Worm (Caenorhabditis elegans) whole organism, early embryonic: ENCODE measurements around the gene F11A5.5.

Experiments used
- B0310.2 ChIP-seq: sonication (generic microtip); optimal IDR thresholded peaks from 2 replicates; lab custom pipeline; 2016; ENCODE audit warnings: mild to moderate bottlenecking, missing genetic modification characterization, missing compliant biosample characterization
- F13C5.2 ChIP-seq: sonication (generic microtip); optimal IDR thresholded peaks from 2 replicates; lab custom pipeline; 2017; ENCODE audit warnings: mild to moderate bottlenecking, missing genetic modification characterization, inconsistent platforms, missing compliant biosample characterization
- aly-1 ChIP-seq: sonication (generic microtip); optimal IDR thresholded peaks from 2 replicates; lab custom pipeline; 2016; ENCODE audit warnings: missing genetic modification characterization, missing compliant biosample characterization
- ama-1 ChIP-seq: fragments of 150-350 bp; optimal IDR thresholded peaks from 2 replicates; lab custom pipeline; 2014
- ceh-13 ChIP-seq: fragments of 200-800 bp; sonication (Bioruptor generic); optimal IDR thresholded peaks from 2 replicates; lab custom pipeline; 2018; ENCODE audit warnings: mild to moderate bottlenecking, missing genetic modification characterization, missing compliant biosample characterization
- ceh-36 ChIP-seq: sonication (generic microtip); optimal IDR thresholded peaks from 2 replicates; lab custom pipeline; 2016; ENCODE audit warnings: missing genetic modification characterization, inconsistent platforms, missing compliant biosample characterization
- ets-7 ChIP-seq: sonication (generic microtip); optimal IDR thresholded peaks from 2 replicates; lab custom pipeline; 2016; ENCODE audit warnings: missing genotype, missing genetic modification characterization, missing compliant biosample characterization
- flt-1 ChIP-seq: fragments of 200-800 bp; sonication (Bioruptor generic); IDR thresholded peaks from 2 replicates; pipeline ENCODE4 v1.3.6; 2022; ENCODE audit warnings: missing genetic modification characterization, missing compliant biosample characterization
- hmbx-1 ChIP-seq: sonication (generic microtip); optimal IDR thresholded peaks from 2 replicates; lab custom pipeline; 2016; ENCODE audit warnings: mild to moderate bottlenecking, missing genetic modification characterization, missing compliant biosample characterization
- hmg-4 ChIP-seq: fragments of 200-800 bp; sonication (Bioruptor generic); optimal IDR thresholded peaks from 2 replicates; lab custom pipeline; 2018; ENCODE audit warnings: mild to moderate bottlenecking, missing genetic modification characterization, missing compliant biosample characterization
- hnd-1 ChIP-seq: sonication (generic microtip); optimal IDR thresholded peaks from 2 replicates; lab custom pipeline; 2016; ENCODE audit warnings: missing genetic modification characterization, missing compliant biosample characterization
- pes-1 ChIP-seq: fragments of 200-800 bp; sonication (Bioruptor generic); IDR thresholded peaks from 2 replicates; pipeline ENCODE4 v1.3.6; 2022; ENCODE audit warnings: missing genetic modification reagents, missing genetic modification characterization, missing compliant biosample characterization
- scrt-1 ChIP-seq: fragments of 200-800 bp; sonication (Bioruptor generic); IDR thresholded peaks from 2 replicates; pipeline ENCODE4 v1.3.6; 2022; ENCODE audit warnings: missing genetic modification characterization, missing compliant biosample characterization
- sea-1 ChIP-seq: fragments of 200-800 bp; sonication (Bioruptor generic); conservative IDR thresholded peaks from 2 replicates; pipeline ENCODE4 v1.3.6; 2022; ENCODE audit warnings: missing genetic modification characterization, missing compliant biosample characterization
- tbx-11 ChIP-seq: fragments of 200-800 bp; sonication (Bioruptor generic); IDR thresholded peaks from 2 replicates; pipeline ENCODE4 v1.3.6; 2022; ENCODE audit warnings: missing genetic modification characterization, missing compliant biosample characterization
- tbx-37 ChIP-seq: fragments of 200-800 bp; sonication (Bioruptor generic); conservative IDR thresholded peaks from 2 replicates; pipeline ENCODE4 v1.3.6; 2022; ENCODE audit warnings: missing genetic modification reagents, missing genetic modification characterization, missing compliant biosample characterization
- tra-4 ChIP-seq: sonication (generic microtip); optimal IDR thresholded peaks from 2 replicates; lab custom pipeline; 2017; ENCODE audit warnings: missing genetic modification characterization, missing compliant biosample characterization

Gene F11A5.5

DNA sequence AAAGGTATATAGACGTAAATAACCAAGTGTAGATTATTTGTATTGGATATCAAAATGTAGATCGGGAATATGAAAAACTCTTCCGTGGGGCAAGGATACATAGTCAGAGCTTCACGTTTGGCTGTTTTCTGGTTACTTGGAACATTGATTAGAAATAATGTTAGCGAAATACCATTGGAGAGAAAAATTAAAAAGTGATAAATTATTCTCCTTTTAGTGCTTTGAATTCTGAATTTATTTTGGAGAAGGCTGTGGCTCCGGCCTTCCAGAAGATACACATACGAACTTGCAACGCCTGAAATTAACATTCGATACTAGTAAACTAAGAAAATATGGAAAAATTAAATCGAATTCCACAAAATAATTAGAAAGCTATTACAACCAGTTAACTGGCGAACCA is 37.5 kb downstream of the F11A5.5 start, which contains the start of gene srh-98:
Gene srh-98 (minus strand): TSS at position 101 of the 400 bp plus-strand sequence.
- no peak for TF ChIP-seq pes-1 (GFP tag; lab: Robert Waterston, UW)
- no peak for TF ChIP-seq tbx-11 (GFP tag; lab: Robert Waterston, UW)
- no peak for TF ChIP-seq scrt-1 (GFP tag; lab: Robert Waterston, UW)
- TF ChIP-seq flt-1, result no peak
- TF ChIP-seq hmg-4 (GFP tag; lab: Kevin White, UChicago), result no peak
- TF ChIP-seq sea-1, result no peak
- no peak for TF ChIP-seq B0310.2 (tag; lab: Kevin White, UChicago)

DNA sequence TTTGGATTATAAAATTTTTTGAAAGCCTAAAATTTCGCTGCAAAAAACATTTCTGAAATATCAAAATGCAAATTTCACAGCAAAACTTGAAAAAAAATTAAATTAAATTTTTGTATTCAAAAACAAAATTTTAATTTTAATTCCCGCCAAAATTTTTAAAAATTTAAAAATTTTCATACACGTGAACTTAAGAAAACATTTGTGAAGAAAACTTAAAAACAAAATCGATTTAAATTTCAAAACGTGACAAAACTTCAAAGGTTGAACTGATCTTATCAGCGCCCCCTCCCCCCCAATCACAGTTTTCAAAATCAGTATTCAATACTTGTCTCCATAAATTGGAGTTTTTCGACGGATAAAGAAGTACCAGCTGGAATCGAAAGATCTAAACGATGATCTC is 39.1 kb downstream of the F11A5.5 start, which contains the start of gene F21H7.5:
Gene F21H7.5 (plus strand): TSS at position 301 of the 400 bp plus-strand sequence.
- TF ChIP-seq sea-1 (no peak), B0310.2 (tag; lab: Kevin White, UChicago) (no peak), pes-1 (GFP tag; lab: Robert Waterston, UW) (no peak), aly-1 (tag; lab: Kevin White, UChicago) (no peak), hnd-1 (tag; lab: Kevin White, UChicago) (no peak), tbx-11 (GFP tag; lab: Robert Waterston, UW) (no peak), ceh-36 (tag; lab: Kevin White, UChicago) (no peak), ama-1 (lab: Kevin White, UChicago) (no peak), ceh-13 (GFP tag; lab: Kevin White, UChicago) (no peak), flt-1 (no peak), F13C5.2 (tag; lab: Kevin White, UChicago) (no peak), ets-7 (tag; lab: Kevin White, UChicago) (no peak), scrt-1 (GFP tag; lab: Robert Waterston, UW) (no peak), tra-4 (tag; lab: Kevin White, UChicago) (no peak), hmbx-1 (tag; lab: Kevin White, UChicago) (no peak), hmg-4 (GFP tag; lab: Kevin White, UChicago) (no peak), tbx-37 (GFP tag; lab: Robert Waterston, UW) (no peak)

DNA sequence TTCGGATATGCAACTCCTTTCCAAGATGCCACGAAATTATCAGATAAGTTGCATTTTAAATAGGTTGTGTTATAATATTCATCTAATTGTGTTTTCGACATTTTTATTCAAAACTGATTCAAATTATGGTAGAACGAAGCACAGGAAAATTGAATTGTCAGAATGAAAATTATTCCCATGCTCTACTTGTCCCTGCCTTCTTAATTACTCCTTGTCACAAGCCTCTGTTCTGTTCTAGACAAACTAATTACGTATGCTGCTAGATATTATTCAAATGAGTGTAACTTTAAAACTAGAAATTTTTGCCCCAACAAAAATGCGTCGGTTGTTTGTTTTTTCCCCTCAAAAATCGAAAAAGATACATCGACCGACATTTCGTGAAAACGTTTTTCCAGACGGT is 46.0 kb downstream of the F11A5.5 start, which contains the start of gene srh-104:
Gene srh-104 (minus strand): TSS at position 101 of the 400 bp plus-strand sequence.
- TF ChIP-seq ama-1 (lab: Kevin White, UChicago) (no peak), F13C5.2 (tag; lab: Kevin White, UChicago) (no peak), pes-1 (GFP tag; lab: Robert Waterston, UW) (no peak), ets-7 (tag; lab: Kevin White, UChicago) (no peak), ceh-36 (tag; lab: Kevin White, UChicago) (no peak), tbx-11 (GFP tag; lab: Robert Waterston, UW) (no peak), sea-1 (no peak), aly-1 (tag; lab: Kevin White, UChicago) (no peak), flt-1 (no peak), hmg-4 (GFP tag; lab: Kevin White, UChicago) (no peak), tra-4 (tag; lab: Kevin White, UChicago) (no peak), hnd-1 (tag; lab: Kevin White, UChicago) (no peak), ceh-13 (GFP tag; lab: Kevin White, UChicago) (no peak), tbx-37 (GFP tag; lab: Robert Waterston, UW) (no peak), hmbx-1 (tag; lab: Kevin White, UChicago) (no peak)

DNA sequence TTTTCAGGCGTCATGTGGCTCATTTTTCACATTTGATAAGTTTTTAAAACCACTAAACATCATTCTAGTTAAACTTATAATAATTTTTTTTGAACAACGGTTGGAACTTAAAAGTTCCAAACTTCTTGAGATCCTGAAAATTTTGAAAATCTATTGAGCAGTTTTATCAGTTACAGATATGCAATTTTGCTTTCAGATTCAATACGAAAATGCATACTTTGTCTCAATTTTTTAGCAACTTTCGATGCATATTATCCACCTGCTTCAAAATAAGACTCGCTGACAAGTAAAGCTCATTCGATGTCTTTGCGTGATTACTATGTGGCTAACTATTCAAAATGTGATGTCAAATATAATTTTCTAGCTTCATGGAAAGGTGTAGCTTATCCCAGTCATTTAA is 48.5 kb downstream of the F11A5.5 start, which contains the start of gene srh-95:
Gene srh-95 (plus strand): TSS at position 301 of the 400 bp plus-strand sequence.
- TF ChIP-seq tbx-11 (GFP tag; lab: Robert Waterston, UW) (no peak), F13C5.2 (tag; lab: Kevin White, UChicago) (no peak), hnd-1 (tag; lab: Kevin White, UChicago) (no peak), aly-1 (tag; lab: Kevin White, UChicago) (no peak), sea-1 (no peak), pes-1 (GFP tag; lab: Robert Waterston, UW) (no peak), hmbx-1 (tag; lab: Kevin White, UChicago) (no peak), ceh-13 (GFP tag; lab: Kevin White, UChicago) (no peak), hmg-4 (GFP tag; lab: Kevin White, UChicago) (no peak), tbx-37 (GFP tag; lab: Robert Waterston, UW) (no peak), flt-1 (no peak), tra-4 (tag; lab: Kevin White, UChicago) (no peak), ets-7 (tag; lab: Kevin White, UChicago) (no peak), scrt-1 (GFP tag; lab: Robert Waterston, UW) (no peak), B0310.2 (tag; lab: Kevin White, UChicago) (no peak), ama-1 (lab: Kevin White, UChicago) (no peak), ceh-36 (tag; lab: Kevin White, UChicago) (no peak)

DNA sequence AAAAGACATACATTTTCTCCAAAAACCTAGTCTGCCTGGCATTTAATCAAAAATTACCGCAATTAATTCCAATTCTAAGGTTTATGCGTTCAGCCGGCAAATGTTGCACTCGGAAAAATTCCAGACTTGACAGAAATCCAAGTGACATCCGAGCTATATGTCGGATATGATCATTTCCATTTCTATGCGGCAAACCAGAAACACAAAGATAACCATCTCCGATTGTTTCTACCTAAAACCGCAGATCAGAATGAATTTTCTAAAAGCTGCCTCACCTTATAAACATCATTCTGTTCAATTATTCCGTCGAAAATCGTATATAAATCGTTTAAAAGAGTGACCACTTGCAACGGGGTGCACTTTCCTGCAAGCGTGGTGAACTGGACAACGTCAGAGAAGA is 51.0 kb downstream of the F11A5.5 start:
- TF ChIP-seq hnd-1 (tag; lab: Kevin White, UChicago) (no peak), aly-1 (tag; lab: Kevin White, UChicago) (no peak), tra-4 (tag; lab: Kevin White, UChicago) (no peak), F13C5.2 (tag; lab: Kevin White, UChicago) (no peak), ceh-13 (GFP tag; lab: Kevin White, UChicago) (no peak), flt-1 (no peak), ama-1 (lab: Kevin White, UChicago) (no peak), ceh-36 (tag; lab: Kevin White, UChicago) (no peak), ets-7 (tag; lab: Kevin White, UChicago) (no peak), hmbx-1 (tag; lab: Kevin White, UChicago) (no peak), sea-1 (no peak), hmg-4 (GFP tag; lab: Kevin White, UChicago) (no peak), tbx-11 (GFP tag; lab: Robert Waterston, UW) (no peak), tbx-37 (GFP tag; lab: Robert Waterston, UW) (no peak), scrt-1 (GFP tag; lab: Robert Waterston, UW) (no peak), B0310.2 (tag; lab: Kevin White, UChicago) (no peak), pes-1 (GFP tag; lab: Robert Waterston, UW) (no peak)
